Worm (Caenorhabditis elegans) whole organism, L1 larva: ENCODE data around the gene srt-73.

ENCODE experiments used
- ces-1 ChIP-seq: fragments of 150-350 bp; optimal IDR thresholded peaks from 2 replicates; lab custom pipeline; 2014; ENCODE audit warnings: missing biosample characterization, missing genetic modification reagents, missing genetic modification characterization
- dpl-1 ChIP-seq, 3 experiments: fragments of 150-350 bp in 2 of 3; sonication (generic microtip) in 1 of 3; optimal IDR thresholded peaks; 2 replicates each; lab custom pipeline; 2014 to 2017; ENCODE audit warnings: missing biosample characterization in 3 of 3, missing genetic modification characterization in 3 of 3, missing genetic modification reagents in 3 of 3
- elt-2 ChIP-seq: sonication (generic microtip); optimal IDR thresholded peaks from 2 replicates; lab custom pipeline; 2016; ENCODE audit warnings: missing genetic modification characterization, mild to moderate bottlenecking, inconsistent platforms, missing compliant biosample characterization, missing genetic modification reagents
- fkh-10 ChIP-seq: sonication (generic microtip); optimal IDR thresholded peaks from 2 replicates; lab custom pipeline; 2017; ENCODE audit warnings: missing biosample characterization, missing genetic modification reagents, missing genetic modification characterization
- hlh-17 ChIP-seq: fragments of 200-800 bp; sonication (Bioruptor generic); optimal IDR thresholded peaks from 2 replicates; lab custom pipeline; 2018; ENCODE audit warnings: missing genetic modification characterization, mild to moderate bottlenecking, missing compliant biosample characterization, moderate library complexity, borderline replicate concordance
- nhr-90 ChIP-seq: sonication (generic microtip); optimal IDR thresholded peaks from 2 replicates; lab custom pipeline; 2016; ENCODE audit warnings: mild to moderate bottlenecking, missing genetic modification characterization, missing compliant biosample characterization; ENCODE audit not compliant: poor library complexity
- snpc-4 ChIP-seq: fragments of 150-350 bp; optimal IDR thresholded peaks from 2 replicates; lab custom pipeline; 2014; ENCODE audit warnings: missing biosample characterization, missing genetic modification characterization
- unc-62 ChIP-seq: fragments of 150-350 bp; optimal IDR thresholded peaks from 2 replicates; lab custom pipeline; 2014; ENCODE audit warnings: missing biosample characterization, missing genetic modification reagents, missing genetic modification characterization
- ztf-11 ChIP-seq, 2 experiments: sonication (generic microtip); optimal IDR thresholded peaks; 2 replicates each; lab custom pipeline; 2016 to 2017; ENCODE audit warnings: missing genetic modification characterization in 2 of 2, missing biosample characterization in 1 of 2, missing compliant biosample characterization in 1 of 2

DNA sequence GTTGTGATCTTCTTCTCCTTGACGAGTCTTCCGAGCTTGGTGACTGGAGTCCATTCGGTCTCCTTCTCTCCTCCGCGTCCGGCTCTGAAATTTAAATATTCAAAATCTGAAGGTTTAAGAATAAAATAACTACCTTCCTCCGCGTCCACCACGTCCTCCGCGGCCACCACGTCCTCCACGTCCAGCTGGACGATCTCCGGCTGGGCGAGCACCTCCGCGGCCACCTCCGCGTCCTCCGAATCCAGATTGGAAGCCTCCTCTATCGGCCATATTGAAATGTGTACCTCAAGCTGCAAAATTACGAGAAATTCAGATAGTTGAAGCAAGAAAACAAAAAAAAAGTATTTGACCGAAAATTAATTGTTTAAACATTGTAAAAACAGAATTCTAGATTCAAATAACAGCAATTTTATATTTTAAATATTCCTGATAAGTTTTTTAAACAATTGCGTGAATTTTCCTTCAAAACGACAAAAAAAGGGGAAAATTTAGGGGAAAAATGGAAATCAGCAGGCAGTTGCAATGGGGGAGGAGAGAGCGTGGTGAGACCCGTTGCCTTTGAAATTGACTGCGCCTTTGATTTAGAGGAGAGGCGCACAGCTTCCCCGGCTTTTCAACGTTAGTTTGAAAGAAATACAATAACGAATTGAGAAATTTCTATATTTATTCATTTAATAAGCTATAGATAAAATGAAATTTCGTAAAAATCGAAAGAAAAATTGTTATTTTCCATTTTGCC is 47.2 kb downstream of the srt-73 start, which contains the start of gene rps-2:
- no peak for TF ChIP-seq unc-62 (GFP tag; lab: Kevin White, UChicago)
- TF ChIP-seq ztf-11 (tag; optimal IDR thresholded peaks at IDR 0.05; lab: Kevin White, UChicago): no peak
- no peak for TF ChIP-seq ces-1 (GFP tag; lab: Kevin White, UChicago)
- no peak for TF ChIP-seq fkh-10
- TF ChIP-seq nhr-90 (tag; lab: Kevin White, UChicago): no peak
- TF ChIP-seq snpc-4 (tag; lab: Kevin White, UChicago): no peak
- TF ChIP-seq hlh-17 (GFP tag; lab: Kevin White, UChicago): no peak
- TF ChIP-seq elt-2 (tag; lab: Kevin White, UChicago): no peak
- TF ChIP-seq dpl-1 (GFP tag; optimal IDR thresholded peaks at IDR 0.05; lab: Kevin White, UChicago): peak in 2 of 3 experiments; percentile 29 to 53
